Fruit fly (Drosophila melanogaster): ENCODE results near the gene CG15535.
A peak's percentile ranks its signal among the peaks of the same experiment; 100 is the strongest.

CG15535 gene

dm6 chr3R:30465775-30466494 is 42.2 kb upstream of the CG15535 start, which contains the start of gene PH4alphaEFB (continued):
- TF ChIP-seq Trl (optimal IDR thresholded peaks at IDR 0.05) (peak; percentile 84 to 94), Trl (GFP tag; optimal IDR thresholded peaks at IDR 0.05) (no peak), Sry-δ (GFP tag; optimal IDR thresholded peaks at IDR 0.05) (no peak), dysf (GFP tag; IDR thresholded peaks at IDR 0.05) (no peak), CG17385 (GFP tag; optimal IDR thresholded peaks at IDR 0.05) (no peak), pho (GFP tag; optimal IDR thresholded peaks at IDR 0.05) (no peak), gro (GFP tag; optimal IDR thresholded peaks at IDR 0.05) (no peak), salm (tag; optimal IDR thresholded peaks at IDR 0.05) (no peak), CG9817 (tag; optimal IDR thresholded peaks at IDR 0.05) (no peak), CG7839 (tag; optimal IDR thresholded peaks at IDR 0.05) (peak; percentile 12), psq (GFP tag; optimal IDR thresholded peaks at IDR 0.05) (no peak), HLH3B (GFP tag; IDR thresholded peaks at IDR 0.05) (no peak), PHDP (tag; optimal IDR thresholded peaks at IDR 0.05) (no peak), pros (GFP tag; optimal IDR thresholded peaks at IDR 0.05) (peak; percentile 65), CG15479 (GFP tag; optimal IDR thresholded peaks at IDR 0.05) (no peak), MTF-1 (GFP tag; optimal IDR thresholded peaks at IDR 0.05; ENCODE audit: borderline replicate concordance) (no peak), CG9797 (GFP tag; optimal IDR thresholded peaks at IDR 0.05) (no peak), CG13775 (GFP tag; optimal IDR thresholded peaks at IDR 0.05) (no peak), CG17328 (GFP tag; IDR thresholded peaks at IDR 0.05) (no peak), Myb (GFP tag; optimal IDR thresholded peaks at IDR 0.05) (no peak), cato (GFP tag; optimal IDR thresholded peaks at IDR 0.05; ENCODE audit: borderline replicate concordance) (no peak), CG12769 (tag; optimal IDR thresholded peaks at IDR 0.05) (peak; percentile 78), pzg (GFP tag; optimal IDR thresholded peaks at IDR 0.05) (peak; percentile 9), CG3407 (GFP tag; optimal IDR thresholded peaks at IDR 0.05) (no peak), Mad (GFP tag; optimal IDR thresholded peaks at IDR 0.05) (no peak), CG12744 (GFP tag; optimal IDR thresholded peaks at IDR 0.05) (no peak), Nf-YC (tag; optimal IDR thresholded peaks at IDR 0.05) (peak; percentile 34), CG3995 (GFP tag; optimal IDR thresholded peaks at IDR 0.05) (no peak), fru (optimal IDR thresholded peaks at IDR 0.05) (no peak), yki (optimal IDR thresholded peaks at IDR 0.05) (peak; percentile 17), Fer1 (GFP tag; optimal IDR thresholded peaks at IDR 0.05) (peak; percentile 45), CG7987 (GFP tag; optimal IDR thresholded peaks at IDR 0.05) (peak; percentile 8), z (GFP tag; IDR thresholded peaks at IDR 0.05) (no peak), Chrac-16 (GFP tag; optimal IDR thresholded peaks at IDR 0.05) (no peak), Bgb (GFP tag; IDR thresholded peaks at IDR 0.05; ENCODE audit: partially characterized antibody) (peak; percentile 47; the same call in 1 of the 2 replicates), Dfd (GFP tag; optimal IDR thresholded peaks at IDR 0.05) (no peak), CG6683 (GFP tag; optimal IDR thresholded peaks at IDR 0.05) (no peak), wor (GFP tag; IDR thresholded peaks at IDR 0.05) (no peak), jing (GFP tag; optimal IDR thresholded peaks at IDR 0.05) (no peak), CG8290 (GFP tag; optimal IDR thresholded peaks at IDR 0.05) (no peak), CG8290 (tag; optimal IDR thresholded peaks at IDR 0.05) (no peak), so (GFP tag; IDR thresholded peaks at IDR 0.05) (peak; percentile 10; the same call in 1 of the 3 replicates), CG1647 (GFP tag; optimal IDR thresholded peaks at IDR 0.05) (no peak), dati (GFP tag; IDR thresholded peaks at IDR 0.05) (no peak), danr (GFP tag; IDR thresholded peaks at IDR 0.05) (no peak), cad (GFP tag; optimal IDR thresholded peaks at IDR 0.05) (no peak), disco-r (GFP tag; optimal IDR thresholded peaks at IDR 0.05) (no peak), CG7372 (GFP tag; IDR thresholded peaks at IDR 0.05) (no peak), pum (GFP tag; optimal IDR thresholded peaks at IDR 0.05) (no peak), Mes4 (GFP tag; optimal IDR thresholded peaks at IDR 0.05) (no peak), repo (GFP tag; optimal IDR thresholded peaks at IDR 0.05) (no peak), CG12299 (tag; optimal IDR thresholded peaks at IDR 0.05) (no peak)

Measured in whole organism, embryonic.